Fruit fly (Drosophila melanogaster): ENCODE measurements around the gene CG1677.

dm6 chrX:7451909-7452308 is 46.3 kb upstream of the CG1677 start, which contains the start of gene CG11368:
- no peak for TF ChIP-seq h (optimal IDR thresholded peaks at IDR 0.05)
- TF ChIP-seq lilli (GFP tag; optimal IDR thresholded peaks at IDR 0.05), result no peak
- TF ChIP-seq CG17186 (GFP tag; optimal IDR thresholded peaks at IDR 0.05), result no peak
- no peak for TF ChIP-seq HmgZ (tag; optimal IDR thresholded peaks at IDR 0.05)
- no peak for TF ChIP-seq CG16815 (GFP tag; optimal IDR thresholded peaks at IDR 0.05)
- TF ChIP-seq CG32772 (GFP tag; IDR thresholded peaks at IDR 0.05), result no peak
- no peak for TF ChIP-seq lab (GFP tag; optimal IDR thresholded peaks at IDR 0.05)
- no peak for TF ChIP-seq CG14050 (GFP tag; IDR thresholded peaks at IDR 0.05)

Data from whole organism, embryonic.